1 fruit fly cellular context compared by ENCODE assay signal in genomic region chr3L:19655923-19656322, dm6.
TF ChIP-seq lines count a peak whose summit lies in the region.

No protein-coding gene starts in this region.

TF ChIP-seq in whole organism, embryonic, 481 proteins besides CTCF, POLR2A, EP300 and RAD21 (continued from another document):
- TF ChIP-seq Sox100B (GFP tag; optimal IDR thresholded peaks at IDR 0.05; lab: Kevin White, UChicago), result peak; percentile 79
- TF ChIP-seq CG6813 (GFP tag; optimal IDR thresholded peaks at IDR 0.05; lab: Kevin White, UChicago), result peak; percentile 55
- peak; percentile 60 for TF ChIP-seq CG6689 (GFP tag; IDR thresholded peaks at IDR 0.05; lab: Robert Waterston, UW)
- no peak for TF ChIP-seq CG34376 (GFP tag; optimal IDR thresholded peaks at IDR 0.05; lab: Kevin White, UChicago)
- TF ChIP-seq Ada2b (GFP tag; IDR thresholded peaks at IDR 0.05; lab: Robert Waterston, UW), result peak; percentile 46; the same call in 1 of the 2 replicates
- peak; percentile 24 for TF ChIP-seq ems (GFP tag; optimal IDR thresholded peaks at IDR 0.05; lab: Kevin White, UChicago)
- peak; percentile 67 for TF ChIP-seq CG31441 (GFP tag; IDR thresholded peaks at IDR 0.05; lab: Robert Waterston, UW)
- peak; percentile 70 for TF ChIP-seq Xrp1 (GFP tag; IDR thresholded peaks at IDR 0.05; lab: Robert Waterston, UW)
- TF ChIP-seq tgo (GFP tag; IDR thresholded peaks at IDR 0.05; lab: Robert Waterston, UW), result peak; percentile 40; the same call in 2 of the 3 replicates
- TF ChIP-seq eve (GFP tag; optimal IDR thresholded peaks at IDR 0.05; lab: Kevin White, UChicago), result peak in 1 of 2 experiments; percentile 87
- no peak for TF ChIP-seq CG7928 (GFP tag; optimal IDR thresholded peaks at IDR 0.05; lab: Kevin White, UChicago)
- TF ChIP-seq hb (GFP tag; IDR thresholded peaks at IDR 0.05; lab: Robert Waterston, UW; ENCODE audit: partially characterized antibody), result no peak
- TF ChIP-seq gem (tag; optimal IDR thresholded peaks at IDR 0.05; lab: Kevin White, UChicago), result peak; percentile 76
- peak; percentile 60 for TF ChIP-seq CG33557 (GFP tag; optimal IDR thresholded peaks at IDR 0.05; lab: Kevin White, UChicago)
- TF ChIP-seq ara (GFP tag; IDR thresholded peaks at IDR 0.05; lab: Robert Waterston, UW), result peak; percentile 32; the same call in 1 of the 2 replicates
- peak; percentile 49 for TF ChIP-seq Meics (GFP tag; optimal IDR thresholded peaks at IDR 0.05; lab: Kevin White, UChicago)
- peak; percentile 55 for TF ChIP-seq CG10267 (tag; optimal IDR thresholded peaks at IDR 0.05; lab: Kevin White, UChicago)
- peak; percentile 36 for TF ChIP-seq odd (GFP tag; optimal IDR thresholded peaks at IDR 0.05; lab: Kevin White, UChicago)
- TF ChIP-seq zf30C (GFP tag; optimal IDR thresholded peaks at IDR 0.05; lab: Kevin White, UChicago), result no peak
- TF ChIP-seq CG10147 (GFP tag; optimal IDR thresholded peaks at IDR 0.05; lab: Kevin White, UChicago), result peak; percentile 34
- no peak for TF ChIP-seq her (GFP tag; optimal IDR thresholded peaks at IDR 0.05; lab: Kevin White, UChicago)
- TF ChIP-seq Sox102F (GFP tag; optimal IDR thresholded peaks at IDR 0.05; lab: Kevin White, UChicago), result peak; percentile 66
- peak; percentile 56; the same call in 2 of the 3 replicates for TF ChIP-seq CG14050 (GFP tag; IDR thresholded peaks at IDR 0.05; lab: Robert Waterston, UW)
TF ChIP-seq in whole organism, embryonic: peak in this region for 221.
